Worm (Caenorhabditis elegans): ENCODE results near the gene W05H5.1.
"Not testable (repeated sequence)": the region's sequence is repeated elsewhere in the genome, so short reads cannot be mapped to it uniquely, and the experiment has no call there.

Gene W05H5.1

DNA sequence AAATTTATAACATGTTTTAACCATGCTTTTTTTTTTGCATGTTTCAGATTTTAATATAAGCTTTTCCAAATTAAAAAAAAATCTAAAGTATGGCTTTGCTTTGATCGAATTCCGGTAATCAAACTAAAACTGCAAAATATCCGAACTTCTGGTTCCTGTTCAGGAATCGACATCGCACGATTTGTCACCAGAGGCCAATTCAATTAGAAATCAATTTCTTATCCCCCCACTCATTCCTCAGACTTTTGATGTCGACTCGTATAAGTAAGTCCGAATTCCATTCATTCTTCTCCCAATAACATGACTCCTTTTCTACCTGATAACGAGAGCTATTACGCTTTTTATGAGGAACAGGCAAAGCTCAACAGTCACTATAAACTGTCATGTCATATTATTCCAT is 3.7 kb upstream of the W05H5.1 start, which contains the start of gene srh-27:
TSS of gene srh-27 (plus strand) at position 301 of the 400 bp plus-strand sequence.
- no peak for TF ChIP-seq unc-39 (tag; optimal IDR thresholded peaks at IDR 0.05)
- TF ChIP-seq skn-1 (tag; optimal IDR thresholded peaks at IDR 0.05), result no peak
- TF ChIP-seq alr-1 (tag; optimal IDR thresholded peaks at IDR 0.05), result no peak
- no peak for TF ChIP-seq aly-2 (tag; optimal IDR thresholded peaks at IDR 0.05)
- TF ChIP-seq ceh-16 (tag; optimal IDR thresholded peaks at IDR 0.05), result no peak
- TF ChIP-seq elt-1 (tag; optimal IDR thresholded peaks at IDR 0.05), result no peak
- TF ChIP-seq sem-4 (tag; optimal IDR thresholded peaks at IDR 0.05), result no peak
- no peak for TF ChIP-seq unc-55 (GFP tag; optimal IDR thresholded peaks at IDR 0.05)
- no peak for TF ChIP-seq nhr-25 (tag; optimal IDR thresholded peaks at IDR 0.05)
- no peak for TF ChIP-seq lin-11 (tag; optimal IDR thresholded peaks at IDR 0.05)
- no peak for TF ChIP-seq C34F6.9 (tag; optimal IDR thresholded peaks at IDR 0.05)
- no peak for TF ChIP-seq dmd-4 (tag; optimal IDR thresholded peaks at IDR 0.05)
- TF ChIP-seq snpc-4 (tag; optimal IDR thresholded peaks at IDR 0.05), result no peak
- TF ChIP-seq mab-5 (tag; optimal IDR thresholded peaks at IDR 0.05), result no peak
- no peak for TF ChIP-seq nhr-12 (tag; optimal IDR thresholded peaks at IDR 0.05)
- TF ChIP-seq ztf-4 (tag; optimal IDR thresholded peaks at IDR 0.05), result no peak
- no peak for TF ChIP-seq sma-3 (GFP tag; optimal IDR thresholded peaks at IDR 0.05)
- no peak for TF ChIP-seq nhr-10 (tag; optimal IDR thresholded peaks at IDR 0.05)
- no peak for TF ChIP-seq lsy-2 (tag; optimal IDR thresholded peaks at IDR 0.05)
- no peak for TF ChIP-seq ceh-82 (tag; optimal IDR thresholded peaks at IDR 0.05)

DNA sequence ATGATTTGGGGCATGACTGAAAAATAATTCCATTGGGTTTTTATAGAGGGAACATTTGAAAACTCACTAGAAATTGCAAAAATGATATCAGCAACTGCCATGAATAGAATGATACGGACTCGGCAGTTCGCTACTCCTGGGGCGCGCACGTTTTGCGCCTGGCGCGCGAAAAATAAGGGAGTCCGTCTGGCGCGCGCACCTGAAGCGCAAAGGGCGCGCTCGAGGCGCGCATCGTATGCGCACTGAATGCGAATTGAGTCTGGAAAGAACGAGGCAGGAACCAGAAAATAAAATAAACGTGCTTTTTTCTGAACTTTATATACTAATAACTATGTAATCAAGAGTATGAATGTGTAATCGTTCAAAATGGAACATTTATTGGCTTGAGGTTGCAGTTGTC is 3.4 kb downstream of the W05H5.1 start, which contains the start of gene Y57A10C.10:
TSS of gene Y57A10C.10 (minus strand) at position 101 of the 400 bp plus-strand sequence.
- TF ChIP-seq crh-2 (tag; optimal IDR thresholded peaks at IDR 0.05); ztf-1 (GFP tag; conservative IDR thresholded peaks at IDR 0.05); nhr-10 (tag; optimal IDR thresholded peaks at IDR 0.05): not testable (repeated sequence)

DNA sequence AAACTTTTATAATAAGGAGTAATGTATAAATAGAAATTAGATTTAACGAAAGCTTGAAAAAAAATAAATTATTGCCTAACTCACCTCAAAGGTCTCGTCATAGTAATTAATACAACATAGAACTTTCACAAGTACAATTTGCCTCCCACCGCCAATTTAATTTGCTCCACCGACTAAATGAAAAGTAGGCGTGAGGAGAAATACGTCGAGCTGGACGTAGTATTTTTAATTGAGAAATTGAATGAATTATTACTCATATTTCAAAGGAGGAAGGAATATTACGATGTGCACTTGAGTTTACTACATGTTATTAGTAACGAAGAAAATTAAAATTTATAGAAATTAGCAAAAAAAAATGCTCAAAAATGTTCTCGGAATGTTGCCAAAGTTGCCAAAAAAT is 6.1 kb downstream of the W05H5.1 start, which contains the start of gene Y57A10C.9:
TSS of gene Y57A10C.9 (minus strand) at position 101 of the 400 bp plus-strand sequence.
- no peak for TF ChIP-seq crh-2 (tag; optimal IDR thresholded peaks at IDR 0.05)
- no peak for TF ChIP-seq lsy-2 (tag; optimal IDR thresholded peaks at IDR 0.05)
- TF ChIP-seq mab-5 (tag; optimal IDR thresholded peaks at IDR 0.05), result no peak
- no peak for TF ChIP-seq C34F6.9 (tag; optimal IDR thresholded peaks at IDR 0.05)
- TF ChIP-seq ztf-4 (tag; optimal IDR thresholded peaks at IDR 0.05), result no peak
- TF ChIP-seq lin-13 (GFP tag; optimal IDR thresholded peaks at IDR 0.05), result no peak
- no peak for TF ChIP-seq ceh-16 (tag; optimal IDR thresholded peaks at IDR 0.05)
- no peak for TF ChIP-seq sma-3 (GFP tag; optimal IDR thresholded peaks at IDR 0.05)
- no peak for TF ChIP-seq nhr-12 (tag; optimal IDR thresholded peaks at IDR 0.05)
- no peak for TF ChIP-seq aly-2 (tag; optimal IDR thresholded peaks at IDR 0.05)
- no peak for TF ChIP-seq zag-1 (tag; optimal IDR thresholded peaks at IDR 0.05)
- no peak for TF ChIP-seq nhr-237 (tag; optimal IDR thresholded peaks at IDR 0.05)
- TF ChIP-seq fos-1 (tag; optimal IDR thresholded peaks at IDR 0.05), result no peak
- no peak for TF ChIP-seq ZK546.5 (tag; optimal IDR thresholded peaks at IDR 0.05)
- no peak for TF ChIP-seq sma-9 (GFP tag; optimal IDR thresholded peaks at IDR 0.05)
- no peak for TF ChIP-seq sma-9 (tag; optimal IDR thresholded peaks at IDR 0.05)
- TF ChIP-seq elt-3 (tag; optimal IDR thresholded peaks at IDR 0.05), result no peak
- no peak for TF ChIP-seq nhr-11 (tag; optimal IDR thresholded peaks at IDR 0.05)

DNA sequence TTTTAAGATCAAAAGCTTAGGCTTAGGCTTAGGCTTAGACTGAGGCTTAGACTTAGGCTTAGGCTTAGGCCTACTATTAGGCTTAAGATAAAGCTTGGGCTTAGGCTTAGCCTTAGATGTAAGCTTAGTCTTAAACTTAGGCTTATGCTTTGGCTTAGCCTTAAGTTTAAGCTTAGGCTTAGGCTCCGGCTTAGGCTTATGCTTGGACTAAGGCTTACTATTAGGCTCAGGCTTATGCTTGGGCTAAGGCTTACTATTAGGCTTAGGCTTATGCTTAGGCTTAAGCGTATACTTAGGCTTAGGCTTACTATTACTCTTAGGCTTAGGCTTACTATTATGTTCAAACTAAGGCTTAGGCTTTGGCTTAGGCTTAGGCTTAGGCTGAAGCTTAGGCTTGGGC is 7.9 kb downstream of the W05H5.1 start:
- TF ChIP-seq lin-11 (tag; optimal IDR thresholded peaks at IDR 0.05), result no peak
- no peak for TF ChIP-seq lin-39 (tag; optimal IDR thresholded peaks at IDR 0.05)
- no peak for TF ChIP-seq lsy-2 (tag; optimal IDR thresholded peaks at IDR 0.05)
- TF ChIP-seq Y55F3AM.14 (GFP tag; optimal IDR thresholded peaks at IDR 0.05), result no peak
- no peak for TF ChIP-seq nhr-12 (tag; optimal IDR thresholded peaks at IDR 0.05)
- TF ChIP-seq nhr-11 (tag; optimal IDR thresholded peaks at IDR 0.05), result no peak
- no peak for TF ChIP-seq ztf-1 (GFP tag; conservative IDR thresholded peaks at IDR 0.05)
- no peak for TF ChIP-seq sma-3 (GFP tag; optimal IDR thresholded peaks at IDR 0.05)
- no peak for TF ChIP-seq aly-2 (tag; optimal IDR thresholded peaks at IDR 0.05)

DNA sequence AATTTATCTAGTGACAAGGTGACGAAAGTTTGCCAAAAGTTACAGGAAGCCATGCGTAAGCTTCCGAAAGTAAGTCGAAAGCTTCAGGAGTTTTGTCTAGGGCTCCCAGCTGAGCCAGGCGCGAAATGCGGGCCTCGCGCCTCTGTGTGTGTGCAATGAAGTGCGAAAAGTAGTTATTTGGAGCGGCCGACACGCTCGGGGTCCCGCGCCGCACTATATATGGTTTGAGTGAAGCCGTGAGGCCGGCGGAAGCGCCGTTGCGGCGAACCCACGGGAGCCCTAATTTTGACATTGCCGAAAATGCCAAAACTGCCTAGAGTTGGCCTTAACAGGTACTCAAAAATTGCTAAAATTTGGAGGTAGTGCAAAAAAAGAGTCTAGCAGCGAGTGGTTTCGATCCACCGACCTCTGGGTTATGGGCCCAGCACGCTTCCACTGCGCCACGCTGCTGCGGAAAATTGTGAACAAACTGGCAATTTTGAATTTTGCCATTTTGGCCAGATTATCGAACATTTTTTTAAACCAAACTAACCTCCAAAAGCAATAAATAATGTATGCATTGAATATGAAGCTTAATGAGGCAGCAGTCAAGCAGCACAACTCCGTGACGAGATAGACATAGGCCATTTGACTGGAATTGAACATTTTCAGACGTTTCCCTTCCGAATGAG is 9.2 kb downstream of the W05H5.1 start:
- TF ChIP-seq R02D3.7 (tag; optimal IDR thresholded peaks at IDR 0.05), result no peak
- no peak for TF ChIP-seq ama-1 (optimal IDR thresholded peaks at IDR 0.05)
- no peak for TF ChIP-seq ztf-1 (GFP tag; conservative IDR thresholded peaks at IDR 0.05)
- TF ChIP-seq fos-1 (tag; optimal IDR thresholded peaks at IDR 0.05), result no peak
- TF ChIP-seq nhr-10 (tag; optimal IDR thresholded peaks at IDR 0.05), result no peak
- no peak for TF ChIP-seq nhr-129 (tag; optimal IDR thresholded peaks at IDR 0.05)
- TF ChIP-seq lin-39 (tag; optimal IDR thresholded peaks at IDR 0.05), result no peak

Data from whole organism, L2 larva.